Worm (Caenorhabditis elegans) whole organism, midembryonic: ENCODE data around the gene rab-14.

ENCODE experiments used
- T22C8.4 ChIP-seq: fragments of 200-800 bp; sonication (Bioruptor generic); IDR thresholded peaks from 2 replicates; pipeline ENCODE4 v1.3.6; 2022; ENCODE audit warnings: missing genetic modification characterization, missing compliant biosample characterization
- cog-1 ChIP-seq: sonication (generic microtip); optimal IDR thresholded peaks from 2 replicates; lab custom pipeline; 2016; ENCODE audit warnings: missing genetic modification characterization, missing compliant biosample characterization
- flt-1 ChIP-seq: fragments of 200-800 bp; sonication (Bioruptor generic); IDR thresholded peaks from 2 replicates; pipeline ENCODE4 v1.3.6; 2022; ENCODE audit warnings: missing genetic modification characterization, missing compliant biosample characterization
- klf-2 ChIP-seq: fragments of 200-800 bp; sonication (Bioruptor generic); conservative IDR thresholded peaks from 2 replicates; pipeline ENCODE4 v1.3.6; 2022; ENCODE audit warnings: missing genetic modification reagents, missing genetic modification characterization, missing compliant biosample characterization
- med-1 ChIP-seq: sonication (generic microtip); optimal IDR thresholded peaks from 2 replicates; lab custom pipeline; 2017; ENCODE audit warnings: missing genetic modification characterization, mild to moderate bottlenecking, missing compliant biosample characterization, antibody characterized with exemption, missing genetic modification reagents; ENCODE audit not compliant: insufficient read depth
- ref-1 ChIP-seq: fragments of 200-800 bp; sonication (Bioruptor generic); conservative IDR thresholded peaks from 2 replicates; pipeline ENCODE4 v1.3.6; 2022; ENCODE audit warnings: missing genetic modification reagents, missing genetic modification characterization, missing compliant biosample characterization
- tab-1 ChIP-seq: fragments of 200-800 bp; sonication (Bioruptor generic); IDR thresholded peaks from 2 replicates; pipeline ENCODE4 v1.3.6; 2022; ENCODE audit warnings: missing genetic modification characterization, missing compliant biosample characterization
- ztf-23 ChIP-seq: fragments of 200-800 bp; sonication (Bioruptor generic); IDR thresholded peaks from 2 replicates; pipeline ENCODE4 v1.3.6; 2022; ENCODE audit warnings: missing genetic modification reagents, missing genetic modification characterization, missing compliant biosample characterization
- ztf-29 ChIP-seq: fragments of 200-800 bp; sonication (Bioruptor generic); IDR thresholded peaks from 2 replicates; pipeline ENCODE4 v1.3.6; 2022; ENCODE audit warnings: missing genetic modification reagents, missing genetic modification characterization, missing compliant biosample characterization

rab-14 gene

DNA sequence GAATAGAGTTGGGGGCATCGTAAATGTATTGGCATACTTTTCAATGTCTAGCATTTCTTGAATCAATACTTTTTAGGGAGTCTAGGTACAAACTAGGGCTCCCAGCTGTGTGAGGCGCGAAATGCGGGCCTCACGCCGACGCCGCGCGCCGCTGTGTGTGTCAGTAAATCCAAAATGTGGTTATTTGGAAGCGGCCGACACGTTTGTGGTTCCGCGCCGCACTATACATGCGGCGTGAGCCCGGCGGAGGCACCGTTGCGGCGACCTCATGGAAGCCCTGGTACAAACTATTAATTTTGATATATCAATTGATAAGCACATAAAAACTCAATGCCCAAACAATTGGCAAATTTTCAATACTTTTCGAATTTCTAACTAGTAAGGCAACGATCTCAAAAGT lies 20.2 kb downstream of the rab-14 start:
- TF ChIP-seq cog-1 (tag; lab: Kevin White, UChicago): no peak
- no peak for TF ChIP-seq med-1 (GFP tag; lab: Kevin White, UChicago)
- no peak for TF ChIP-seq flt-1 (GFP tag; lab: Robert Waterston, UW)
- no peak for TF ChIP-seq ref-1 (GFP tag; lab: Robert Waterston, UW)
- TF ChIP-seq ztf-29 (GFP tag; lab: Robert Waterston, UW): no peak
- no peak for TF ChIP-seq tab-1 (GFP tag; lab: Robert Waterston, UW)
- TF ChIP-seq ztf-23: no peak
- TF ChIP-seq T22C8.4 (GFP tag; lab: Robert Waterston, UW): no peak
- no peak for TF ChIP-seq klf-2

DNA sequence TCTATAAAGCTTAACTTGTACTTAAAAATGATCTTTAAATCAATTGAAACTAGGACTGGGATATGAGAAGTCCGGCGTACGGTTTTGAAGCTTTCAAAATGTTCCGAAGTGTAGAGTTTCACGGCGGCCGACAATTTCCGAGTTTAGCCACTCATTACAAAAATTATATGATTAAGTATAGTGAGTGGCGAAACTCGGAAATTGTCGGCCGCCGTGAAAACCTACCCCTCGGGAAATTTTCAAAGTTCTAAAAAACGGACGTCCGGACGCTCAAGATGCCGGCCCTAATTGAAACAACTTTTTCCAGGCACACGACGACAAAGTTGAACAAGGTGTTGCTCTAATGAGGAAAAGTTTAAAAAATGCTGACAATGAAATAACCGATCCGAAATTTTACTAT lies 21.3 kb downstream of the rab-14 start:
- TF ChIP-seq ref-1 (GFP tag; lab: Robert Waterston, UW) (no peak), flt-1 (GFP tag; lab: Robert Waterston, UW) (no peak), tab-1 (GFP tag; lab: Robert Waterston, UW) (no peak), T22C8.4 (GFP tag; lab: Robert Waterston, UW) (no peak), med-1 (GFP tag; lab: Kevin White, UChicago) (no peak), cog-1 (tag; lab: Kevin White, UChicago) (no peak), ztf-23 (no peak), ztf-29 (GFP tag; lab: Robert Waterston, UW) (no peak), klf-2 (no peak)

DNA sequence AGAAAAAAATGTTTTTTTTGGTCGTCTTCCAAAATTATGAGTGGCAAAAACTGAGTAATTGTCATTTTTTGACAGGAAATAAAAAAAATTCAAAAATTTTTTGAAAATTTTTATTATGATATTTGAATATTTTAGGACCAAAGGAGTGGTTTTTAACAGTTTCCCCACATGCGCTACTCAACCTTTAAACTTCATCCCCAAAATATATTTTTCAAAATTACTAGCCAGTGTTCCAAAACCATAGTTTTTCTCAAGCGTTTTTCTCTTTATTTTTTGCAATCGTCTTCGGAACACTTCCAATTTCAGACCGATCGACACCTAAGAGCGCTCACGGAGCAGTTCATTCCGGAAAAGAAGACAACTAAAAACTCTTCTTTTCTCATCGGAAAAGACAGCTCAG lies 29.5 kb downstream of the rab-14 start, which contains the start of gene K09A9.6:
Gene K09A9.6, plus strand, starts transcription at position 301 of the 400 bp plus-strand sequence.
- TF ChIP-seq T22C8.4 (GFP tag; lab: Robert Waterston, UW) (no peak), klf-2 (no peak), ztf-29 (GFP tag; lab: Robert Waterston, UW) (no peak), flt-1 (GFP tag; lab: Robert Waterston, UW) (no peak), ztf-23 (no peak), cog-1 (tag; lab: Kevin White, UChicago) (no peak), tab-1 (GFP tag; lab: Robert Waterston, UW) (no peak), med-1 (GFP tag; lab: Kevin White, UChicago) (no peak), ref-1 (GFP tag; lab: Robert Waterston, UW) (no peak)

DNA sequence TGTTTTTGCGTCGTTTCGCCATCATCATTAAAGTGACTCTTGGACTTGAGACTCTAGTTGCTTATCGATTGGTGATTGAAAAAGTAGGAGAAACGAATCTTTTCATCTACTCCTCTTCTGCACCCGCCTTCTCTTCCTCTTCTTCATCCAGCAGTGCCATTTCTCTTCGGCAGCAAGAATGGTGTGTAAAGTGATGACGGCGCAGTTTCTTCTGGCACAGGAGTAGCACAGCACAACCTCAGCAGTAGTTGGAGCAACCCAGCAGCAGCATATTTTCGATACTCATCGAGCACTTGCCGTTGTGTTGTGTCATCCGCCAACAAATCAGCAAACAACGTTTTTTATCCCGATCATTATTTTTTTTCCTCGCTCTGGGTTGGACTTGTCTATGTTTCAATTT lies 31.0 kb downstream of the rab-14 start:
- no peak for TF ChIP-seq tab-1 (GFP tag; lab: Robert Waterston, UW)
- no peak for TF ChIP-seq ztf-29 (GFP tag; lab: Robert Waterston, UW)
- TF ChIP-seq med-1 (GFP tag; lab: Kevin White, UChicago): no peak
- no peak for TF ChIP-seq ref-1 (GFP tag; lab: Robert Waterston, UW)
- no peak for TF ChIP-seq cog-1 (tag; lab: Kevin White, UChicago)
- no peak for TF ChIP-seq flt-1 (GFP tag; lab: Robert Waterston, UW)
- TF ChIP-seq ztf-23: no peak
- no peak for TF ChIP-seq T22C8.4 (GFP tag; lab: Robert Waterston, UW)
- TF ChIP-seq klf-2: no peak

DNA sequence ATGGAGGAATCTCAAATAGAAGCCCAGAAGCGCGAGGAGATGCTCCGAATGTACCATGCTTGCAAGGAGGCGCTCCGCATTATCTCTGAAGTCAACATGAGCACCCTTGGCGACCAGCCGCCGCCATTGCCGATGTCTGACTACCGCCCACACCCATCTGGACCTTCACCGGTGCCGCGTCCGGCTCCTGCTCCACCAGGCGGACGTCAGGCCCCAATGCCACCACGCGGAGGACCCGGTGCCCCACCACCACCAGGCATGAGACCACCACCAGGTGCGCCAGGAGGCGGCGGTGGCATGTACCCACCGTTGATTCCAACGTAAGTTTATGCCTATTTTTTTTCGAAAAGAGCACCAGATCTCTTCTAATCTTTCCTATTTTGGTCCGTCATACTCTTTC lies 34.4 kb downstream of the rab-14 start:
- TF ChIP-seq flt-1 (GFP tag; lab: Robert Waterston, UW): 0 out of 2 replicates have a peak, but pooled peaks have one; percentile 4
- TF ChIP-seq tab-1 (GFP tag; lab: Robert Waterston, UW): no peak

DNA sequence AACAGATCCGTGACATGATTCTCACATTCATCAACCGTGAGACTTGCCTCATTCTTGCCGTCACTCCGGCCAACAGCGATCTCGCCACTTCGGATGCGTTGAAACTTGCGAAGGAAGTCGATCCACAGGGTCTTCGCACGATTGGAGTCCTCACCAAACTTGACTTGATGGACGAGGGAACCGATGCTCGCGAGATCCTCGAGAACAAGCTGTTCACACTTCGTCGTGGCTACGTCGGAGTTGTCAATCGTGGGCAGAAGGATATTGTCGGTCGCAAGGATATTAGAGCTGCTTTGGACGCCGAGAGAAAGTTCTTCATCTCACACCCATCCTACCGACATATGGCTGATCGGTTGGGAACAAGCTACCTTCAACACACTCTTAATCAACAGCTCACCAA lies 36.8 kb downstream of the rab-14 start:
- no peak for TF ChIP-seq tab-1 (GFP tag; lab: Robert Waterston, UW)
- no peak for TF ChIP-seq flt-1 (GFP tag; lab: Robert Waterston, UW)
- no peak for TF ChIP-seq T22C8.4 (GFP tag; lab: Robert Waterston, UW)
- TF ChIP-seq klf-2: no peak
- no peak for TF ChIP-seq cog-1 (tag; lab: Kevin White, UChicago)
- no peak for TF ChIP-seq med-1 (GFP tag; lab: Kevin White, UChicago)
- TF ChIP-seq ztf-23: no peak
- TF ChIP-seq ref-1 (GFP tag; lab: Robert Waterston, UW): no peak
- no peak for TF ChIP-seq ztf-29 (GFP tag; lab: Robert Waterston, UW)

DNA sequence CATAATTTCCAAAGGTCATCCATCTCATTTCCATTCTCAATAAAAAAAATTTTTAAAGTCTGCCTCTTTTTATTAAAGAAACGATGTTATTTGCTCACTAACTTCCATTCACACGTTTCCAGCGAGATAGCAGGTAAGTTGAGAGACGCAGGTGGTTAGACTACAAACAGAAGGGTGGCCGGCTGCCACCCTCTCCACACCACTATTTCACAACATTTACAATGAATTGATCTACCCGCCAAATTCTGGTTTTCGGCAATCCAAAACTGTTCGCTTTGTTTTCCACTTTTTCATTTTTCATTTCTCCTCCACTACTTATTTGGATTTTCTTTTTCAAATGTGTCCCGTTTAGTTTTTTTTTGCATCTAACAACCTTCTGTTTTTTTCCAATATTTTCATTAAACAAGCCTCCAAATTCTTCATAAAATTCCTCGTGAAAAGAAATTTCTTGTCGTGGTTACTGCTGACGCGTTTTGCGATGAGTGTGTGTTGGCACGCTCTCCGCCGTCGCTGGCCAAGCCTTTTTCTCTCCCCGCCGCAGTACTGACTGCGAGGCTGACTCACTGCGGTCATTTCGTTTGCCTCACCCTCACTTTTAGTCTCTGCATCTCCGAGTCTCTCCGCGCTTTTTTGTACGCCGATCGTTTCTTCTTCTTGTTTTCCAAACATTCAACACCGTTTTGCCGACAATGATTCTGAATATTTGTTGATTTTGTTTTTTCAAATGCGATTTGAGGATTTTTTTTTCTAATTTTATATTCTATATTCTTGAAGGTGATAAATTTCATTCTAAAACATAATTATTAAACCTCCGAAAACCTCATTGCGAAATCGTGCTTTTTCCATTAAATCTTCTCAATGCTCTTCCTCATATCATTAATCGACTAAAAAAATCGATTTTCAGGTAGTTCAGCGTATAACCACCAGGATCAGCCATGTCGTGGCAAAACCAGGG lies 38.2 kb downstream of the rab-14 start, which contains the start of gene dyn-1:
Gene dyn-1, plus strand, starts transcription at position 905 of the 955 bp plus-strand sequence.
- no peak for TF ChIP-seq ref-1 (GFP tag; lab: Robert Waterston, UW)
- TF ChIP-seq med-1 (GFP tag; lab: Kevin White, UChicago): no peak
- TF ChIP-seq T22C8.4 (GFP tag; lab: Robert Waterston, UW): no peak
- 0 out of 2 replicates have a peak, but pooled peaks have one; percentile 13 for TF ChIP-seq ztf-23
- no peak for TF ChIP-seq ztf-29 (GFP tag; lab: Robert Waterston, UW)
- no peak for TF ChIP-seq flt-1 (GFP tag; lab: Robert Waterston, UW)
- TF ChIP-seq cog-1 (tag; lab: Kevin White, UChicago): no peak

DNA sequence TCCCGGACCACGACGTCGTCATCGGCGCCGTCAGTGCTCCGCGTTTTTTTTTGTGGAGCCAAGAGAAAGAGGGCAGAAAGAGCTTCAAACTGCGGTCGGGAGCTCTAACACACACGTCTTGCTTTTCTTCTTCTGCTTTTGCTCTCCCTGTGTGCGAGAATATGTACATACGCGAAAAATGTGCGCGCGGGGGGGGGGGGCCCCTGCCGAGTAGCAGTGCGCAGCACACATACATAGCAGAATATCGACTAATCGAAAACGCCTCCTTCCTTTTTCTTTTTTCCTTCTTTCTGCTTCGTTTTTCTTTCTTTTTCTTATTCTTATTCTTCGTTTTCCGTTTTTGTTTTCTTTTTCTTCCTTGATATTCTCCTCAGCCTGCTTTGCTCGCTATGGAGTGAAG lies 39.8 kb downstream of the rab-14 start:
- TF ChIP-seq ztf-23: 0 out of 2 replicates have a peak, but pooled peaks have one; percentile 29
- 0 out of 2 replicates have a peak, but pooled peaks have one; percentile 42 for TF ChIP-seq flt-1 (GFP tag; lab: Robert Waterston, UW)
- no peak for TF ChIP-seq ztf-29 (GFP tag; lab: Robert Waterston, UW)
- no peak for TF ChIP-seq tab-1 (GFP tag; lab: Robert Waterston, UW)
- TF ChIP-seq T22C8.4 (GFP tag; lab: Robert Waterston, UW): no peak
- no peak for TF ChIP-seq ref-1 (GFP tag; lab: Robert Waterston, UW)
- TF ChIP-seq med-1 (GFP tag; lab: Kevin White, UChicago): no peak
- TF ChIP-seq klf-2: no peak
- no peak for TF ChIP-seq cog-1 (tag; lab: Kevin White, UChicago)

DNA sequence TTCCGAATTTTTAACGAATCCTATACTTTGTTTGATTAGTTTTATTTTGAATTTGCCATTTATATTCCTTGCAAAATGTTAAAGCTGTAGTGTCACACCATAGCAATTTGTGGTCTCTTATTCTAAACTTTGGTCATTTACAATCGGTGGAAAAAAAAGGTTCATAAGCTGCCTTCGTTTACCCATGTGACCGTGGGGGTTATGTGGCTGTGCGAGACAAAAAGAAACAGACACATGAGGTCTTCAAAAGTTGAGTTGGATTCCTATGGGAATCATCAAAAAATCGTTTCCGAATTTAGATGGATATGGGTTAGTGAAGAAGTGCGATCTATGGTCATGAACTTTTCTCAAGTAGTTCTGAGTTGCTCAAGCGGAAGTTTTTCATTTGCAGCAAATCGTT lies 42.1 kb downstream of the rab-14 start:
- TF ChIP-seq tab-1 (GFP tag; lab: Robert Waterston, UW) (no peak), ztf-29 (GFP tag; lab: Robert Waterston, UW) (no peak), klf-2 (no peak), ztf-23 (no peak), med-1 (GFP tag; lab: Kevin White, UChicago) (no peak), T22C8.4 (GFP tag; lab: Robert Waterston, UW) (no peak), ref-1 (GFP tag; lab: Robert Waterston, UW) (no peak)
